Worm (Caenorhabditis elegans) whole organism, young adult: ENCODE data around the gene ZC395.5.

Experiments
- C17E4.6 ChIP-seq: fragments of 200-800 bp; sonication (Bioruptor generic); IDR thresholded peaks from 2 replicates; pipeline ENCODE4 v1.3.6; 2022; ENCODE audit warnings: missing genetic modification reagents, missing genetic modification characterization, missing compliant biosample characterization
- F22D6.2 ChIP-seq: sonication (generic microtip); optimal IDR thresholded peaks from 2 replicates; lab custom pipeline; 2016; ENCODE audit warnings: mild to moderate bottlenecking, missing genetic modification characterization, missing compliant biosample characterization
- F55B11.4 ChIP-seq: sonication (generic microtip); optimal IDR thresholded peaks from 2 replicates; lab custom pipeline; 2016; ENCODE audit warnings: missing compliant biosample characterization, missing genetic modification characterization, borderline replicate concordance; ENCODE audit not compliant: insufficient read depth
- F57C9.4 ChIP-seq: sonication (generic microtip); optimal IDR thresholded peaks from 2 replicates; lab custom pipeline; 2017; ENCODE audit warnings: mild to moderate bottlenecking, missing genetic modification characterization, missing compliant biosample characterization
- K11D2.4 ChIP-seq: fragments of 200-800 bp; sonication (Bioruptor generic); IDR thresholded peaks from 2 replicates; pipeline ENCODE4 v1.3.6; 2022; ENCODE audit warnings: missing genetic modification reagents, missing genetic modification characterization, missing compliant biosample characterization
- K12H6.12 ChIP-seq: fragments of 200-800 bp; sonication (Bioruptor generic); optimal IDR thresholded peaks from 2 replicates; lab custom pipeline; 2018; ENCODE audit warnings: mild to moderate bottlenecking, missing genetic modification characterization, missing compliant biosample characterization
- T07F8.4 ChIP-seq: sonication (generic microtip); optimal IDR thresholded peaks from 2 replicates; lab custom pipeline; 2016; ENCODE audit warnings: mild to moderate bottlenecking, missing genetic modification characterization, moderate library complexity, missing compliant biosample characterization
- Y56A3A.18 ChIP-seq: fragments of 200-800 bp; sonication (Bioruptor generic); IDR thresholded peaks from 2 replicates; pipeline ENCODE4 v1.3.6; 2022; ENCODE audit warnings: missing genetic modification reagents, missing genetic modification characterization, missing compliant biosample characterization
- Y79H2A.3 ChIP-seq: fragments of 200-800 bp; sonication (Bioruptor generic); conservative IDR thresholded peaks from 2 replicates; pipeline ENCODE4 v1.3.6; 2022; ENCODE audit warnings: missing genetic modification reagents, missing genetic modification characterization, missing compliant biosample characterization
- akir-1 ChIP-seq: fragments of 200-800 bp; sonication (Bioruptor generic); optimal IDR thresholded peaks from 2 replicates; lab custom pipeline; 2018; ENCODE audit warnings: mild to moderate bottlenecking, missing genetic modification characterization, moderate library complexity, missing compliant biosample characterization
- athp-1 ChIP-seq: sonication (generic microtip); optimal IDR thresholded peaks from 2 replicates; lab custom pipeline; 2017; ENCODE audit warnings: mild to moderate bottlenecking, missing genetic modification characterization, missing compliant biosample characterization
- attf-3 ChIP-seq: fragments of 200-800 bp; sonication (Bioruptor generic); conservative IDR thresholded peaks from 2 replicates; pipeline ENCODE4 v1.3.6; 2022; ENCODE audit warnings: missing genetic modification reagents, missing genetic modification characterization, missing compliant biosample characterization
- attf-6 ChIP-seq: fragments of 200-800 bp; sonication (Bioruptor generic); IDR thresholded peaks from 2 replicates; pipeline ENCODE4 v1.3.6; 2022; ENCODE audit warnings: missing genetic modification reagents, missing genetic modification characterization, missing compliant biosample characterization
- ccch-3 ChIP-seq: fragments of 200-800 bp; sonication (Bioruptor generic); optimal IDR thresholded peaks from 2 replicates; lab custom pipeline; 2018; ENCODE audit warnings: mild to moderate bottlenecking, missing genetic modification characterization, missing compliant biosample characterization
- cebp-1 ChIP-seq, 2 experiments: fragments of 200-800 bp in 1 of 2; sonication (Bioruptor generic) in 1 of 2; sonication (generic microtip) in 1 of 2; IDR thresholded peaks in 1 of 2; optimal IDR thresholded peaks in 1 of 2; 2 replicates each; pipeline versions ENCODE4 v1.3.6 to Lab custom; 2017 to 2022; ENCODE audit warnings: missing compliant biosample characterization in 2 of 2, missing genetic modification characterization in 2 of 2, mild to moderate bottlenecking in 1 of 2, missing genetic modification reagents in 1 of 2, moderate library complexity in 1 of 2
- ceh-27 ChIP-seq: fragments of 200-800 bp; sonication (Bioruptor generic); optimal IDR thresholded peaks from 2 replicates; lab custom pipeline; 2018; ENCODE audit warnings: mild to moderate bottlenecking, missing genetic modification characterization, moderate library complexity, missing compliant biosample characterization
- ceh-58 ChIP-seq: fragments of 200-800 bp; sonication (Bioruptor generic); IDR thresholded peaks from 2 replicates; pipeline ENCODE4 v1.3.6; 2022; ENCODE audit warnings: missing genetic modification characterization, missing compliant biosample characterization
- dpl-1 ChIP-seq: fragments of 150-350 bp; optimal IDR thresholded peaks from 2 replicates; lab custom pipeline; 2014; ENCODE audit warnings: missing biosample characterization, missing genetic modification reagents, missing genetic modification characterization
- egl-44 ChIP-seq: fragments of 200-800 bp; sonication (Bioruptor generic); IDR thresholded peaks from 2 replicates; pipeline ENCODE4 v1.3.6; 2022; ENCODE audit warnings: missing genetic modification reagents, missing genetic modification characterization, missing compliant biosample characterization
- egrh-3 ChIP-seq: fragments of 200-800 bp; sonication (Bioruptor generic); IDR thresholded peaks from 2 replicates; pipeline ENCODE4 v1.3.6; 2022; ENCODE audit warnings: missing genetic modification reagents, missing genetic modification characterization, missing compliant biosample characterization
- ets-4 ChIP-seq: fragments of 200-800 bp; sonication (Bioruptor generic); optimal IDR thresholded peaks from 2 replicates; lab custom pipeline; 2018; ENCODE audit warnings: mild to moderate bottlenecking, missing genetic modification characterization, missing compliant biosample characterization
- hlh-12 ChIP-seq: sonication (generic microtip); optimal IDR thresholded peaks from 2 replicates; lab custom pipeline; 2016; ENCODE audit warnings: missing genetic modification characterization, missing compliant biosample characterization
- hrde-1 ChIP-seq: sonication (generic microtip); optimal IDR thresholded peaks from 2 replicates; lab custom pipeline; 2016; ENCODE audit warnings: missing genetic modification characterization, mild to moderate bottlenecking, missing compliant biosample characterization, moderate library complexity, missing genotype, missing genetic modification reagents, borderline replicate concordance
- hsf-1 ChIP-seq: fragments of 200-800 bp; sonication (Bioruptor generic); IDR thresholded peaks from 2 replicates; pipeline ENCODE4 v1.3.6; 2022; ENCODE audit warnings: missing genetic modification reagents, missing genetic modification characterization, missing compliant biosample characterization
- lag-1 ChIP-seq: fragments of 200-800 bp; sonication (Bioruptor generic); IDR thresholded peaks from 2 replicates; pipeline ENCODE4 v1.3.6; 2022; ENCODE audit warnings: missing genetic modification reagents, missing genetic modification characterization, missing compliant biosample characterization
- lin-54 ChIP-seq: fragments of 200-800 bp; sonication (Bioruptor generic); optimal IDR thresholded peaks from 2 replicates; lab custom pipeline; 2018; ENCODE audit warnings: mild to moderate bottlenecking, missing genetic modification characterization, missing compliant biosample characterization
- lsy-27 ChIP-seq: sonication (generic microtip); optimal IDR thresholded peaks from 2 replicates; lab custom pipeline; 2017; ENCODE audit warnings: missing genetic modification characterization, mild to moderate bottlenecking, missing compliant biosample characterization, antibody characterized with exemption, missing genotype, borderline replicate concordance; ENCODE audit not compliant: insufficient read depth
- madf-8 ChIP-seq: fragments of 200-800 bp; sonication (Bioruptor generic); conservative IDR thresholded peaks from 2 replicates; pipeline ENCODE4 v1.3.6; 2022; ENCODE audit warnings: missing genetic modification reagents, missing genetic modification characterization, missing compliant biosample characterization
- mcd-1 ChIP-seq: fragments of 200-800 bp; sonication (Bioruptor generic); IDR thresholded peaks from 2 replicates; pipeline ENCODE4 v1.3.6; 2022; ENCODE audit warnings: missing genetic modification reagents, missing genetic modification characterization, missing compliant biosample characterization
- nfya-2 ChIP-seq: fragments of 200-800 bp; sonication (Bioruptor generic); IDR thresholded peaks from 2 replicates; pipeline ENCODE4 v1.3.6; 2022; ENCODE audit warnings: missing genetic modification reagents, missing genetic modification characterization, missing compliant biosample characterization
- nfyb-1 ChIP-seq: fragments of 200-800 bp; sonication (Bioruptor generic); IDR thresholded peaks from 2 replicates; pipeline ENCODE4 v1.3.6; 2022; ENCODE audit warnings: missing genetic modification reagents, missing genetic modification characterization, missing compliant biosample characterization
- nhr-120 ChIP-seq: fragments of 200-800 bp; sonication (Bioruptor generic); IDR thresholded peaks from 2 replicates; pipeline ENCODE4 v1.3.6; 2022; ENCODE audit warnings: missing genetic modification characterization, missing compliant biosample characterization
- nhr-80 ChIP-seq: sonication (generic microtip); optimal IDR thresholded peaks from 2 replicates; lab custom pipeline; 2016; ENCODE audit warnings: missing genetic modification characterization, missing compliant biosample characterization
- nhr-90 ChIP-seq: sonication (generic microtip); optimal IDR thresholded peaks from 2 replicates; lab custom pipeline; 2016; ENCODE audit warnings: missing genotype, mild to moderate bottlenecking, missing genetic modification characterization, missing compliant biosample characterization
- rcor-1 ChIP-seq: fragments of 200-800 bp; sonication (Bioruptor generic); IDR thresholded peaks from 2 replicates; pipeline ENCODE4 v1.3.6; 2022; ENCODE audit warnings: missing genetic modification reagents, missing genetic modification characterization, missing compliant biosample characterization
- repo-1 ChIP-seq: sonication (generic microtip); optimal IDR thresholded peaks from 2 replicates; lab custom pipeline; 2017; ENCODE audit warnings: mild to moderate bottlenecking, missing genetic modification characterization, missing compliant biosample characterization
- snpc-4 ChIP-seq, 5 experiments: fragments of 150-350 bp in 1 of 5; sonication (generic microtip) in 4 of 5; optimal IDR thresholded peaks; 2 replicates each; lab custom pipeline; 2014 to 2018; ENCODE audit warnings: missing genetic modification characterization in 5 of 5, missing biosample characterization in 3 of 5, antibody characterized with exemption in 2 of 5, mild to moderate bottlenecking in 2 of 5, missing compliant biosample characterization in 2 of 5, missing genotype in 2 of 5, moderate library complexity in 2 of 5, missing genetic modification reagents in 1 of 5
- somi-1 ChIP-seq: fragments of 200-800 bp; sonication (Bioruptor generic); optimal IDR thresholded peaks from 2 replicates; lab custom pipeline; 2018; ENCODE audit warnings: mild to moderate bottlenecking, missing genetic modification characterization, missing compliant biosample characterization
- unc-62 ChIP-seq: fragments of 150-350 bp; optimal IDR thresholded peaks from 2 replicates; lab custom pipeline; 2014; ENCODE audit warnings: missing biosample characterization, missing genetic modification reagents, missing genetic modification characterization
- xnd-1 ChIP-seq: sonication (generic microtip); optimal IDR thresholded peaks from 2 replicates; lab custom pipeline; 2016; ENCODE audit warnings: missing genotype, missing genetic modification reagents, missing genetic modification characterization, missing compliant biosample characterization
- zfh-2 ChIP-seq: fragments of 200-800 bp; sonication (Bioruptor generic); conservative IDR thresholded peaks from 2 replicates; pipeline ENCODE4 v1.3.6; 2022; ENCODE audit warnings: missing genetic modification reagents, missing genetic modification characterization, missing compliant biosample characterization
- ztf-25 ChIP-seq: fragments of 200-800 bp; sonication (Bioruptor generic); IDR thresholded peaks from 2 replicates; pipeline ENCODE4 v1.3.6; 2022; ENCODE audit warnings: missing genetic modification reagents, missing genetic modification characterization, missing compliant biosample characterization
- ztf-28 ChIP-seq: fragments of 200-800 bp; sonication (Bioruptor generic); IDR thresholded peaks from 2 replicates; pipeline ENCODE4 v1.3.6; 2022; ENCODE audit warnings: missing genetic modification reagents, missing genetic modification characterization, missing compliant biosample characterization

Gene ZC395.5

ce11 chrIII:5230415-5230814, 37.2 kb upstream of the ZC395.5 start, which contains the start of gene prmt-5 (continued):
- TF ChIP-seq attf-6 (peak; percentile 75; the same call in 1 of the 2 replicates), ztf-28 (GFP tag; lab: Robert Waterston, UW) (no peak), K11D2.4 (GFP tag; lab: Robert Waterston, UW) (no peak), lin-54 (peak; percentile 68), hlh-12 (no peak), somi-1 (peak; percentile 20), ets-4 (GFP tag; lab: Kevin White, UChicago) (peak; percentile 9), egl-44 (GFP tag; lab: Robert Waterston, UW) (no peak), lsy-27 (tag; lab: Kevin White, UChicago) (no peak), dpl-1 (no peak), nhr-80 (tag; lab: Kevin White, UChicago) (no peak), nfyb-1 (peak; percentile 91), cebp-1 (GFP tag; IDR thresholded peaks at IDR 0.05; lab: Robert Waterston, UW) (no peak), cebp-1 (tag; optimal IDR thresholded peaks at IDR 0.05; lab: Kevin White, UChicago) (peak; percentile 54), lag-1 (no peak), ceh-58 (no peak), akir-1 (GFP tag; lab: Kevin White, UChicago) (no peak), nhr-120 (no peak), hrde-1 (peak; percentile 84), K12H6.12 (tag; lab: Kevin White, UChicago) (peak; percentile 10), xnd-1 (tag; lab: Kevin White, UChicago) (peak; percentile 43), snpc-4 (GFP tag; optimal IDR thresholded peaks at IDR 0.05; lab: Kevin White, UChicago) (no peak), snpc-4 (tag; optimal IDR thresholded peaks at IDR 0.05; lab: Kevin White, UChicago) (peak in 2 of 4 experiments; percentile 28 to 48), T07F8.4 (tag; lab: Kevin White, UChicago) (no peak), ztf-25 (GFP tag; lab: Robert Waterston, UW) (no peak), attf-3 (GFP tag; lab: Robert Waterston, UW) (no peak), nhr-90 (no peak), madf-8 (GFP tag; lab: Robert Waterston, UW) (no peak), rcor-1 (peak; percentile 52; the same call in 1 of the 2 replicates), Y79H2A.3 (GFP tag; lab: Robert Waterston, UW) (0 out of 2 replicates have a peak, but pooled peaks have one; percentile 34), F57C9.4 (tag; lab: Kevin White, UChicago) (peak; percentile 96), unc-62 (GFP tag; lab: Kevin White, UChicago) (no peak), mcd-1 (GFP tag; lab: Robert Waterston, UW) (peak; percentile 64), repo-1 (tag; lab: Kevin White, UChicago) (peak; percentile 95), C17E4.6 (GFP tag; lab: Robert Waterston, UW) (no peak), nfya-2 (peak; percentile 37; the same call in 1 of the 2 replicates), F22D6.2 (tag; lab: Kevin White, UChicago) (no peak), ceh-27 (GFP tag; lab: Kevin White, UChicago) (peak; percentile 12), hsf-1 (GFP tag; lab: Robert Waterston, UW) (peak; percentile 66; the same call in 1 of the 2 replicates), Y56A3A.18 (GFP tag; lab: Robert Waterston, UW) (peak; percentile 85), F55B11.4 (no peak), zfh-2 (GFP tag; lab: Robert Waterston, UW) (no peak), egrh-3 (no peak), athp-1 (tag; lab: Kevin White, UChicago) (peak; percentile 91), ccch-3 (no peak)
